Fruit fly (Drosophila melanogaster) whole organism, embryonic: Measurements from ENCODE around the gene rasp.

Experiments
- Awh ChIP-seq: fragments of 200-800 bp; sonication (Bioruptor generic); IDR thresholded peaks from 2 replicates; pipeline ENCODE4, ENCODE4 v1.3.6; 2022; ENCODE audit warnings: missing biosample characterization, missing genetic modification characterization
- B-H1 ChIP-seq: fragments of 200-800 bp; sonication (Bioruptor generic); IDR thresholded peaks from 3 replicates; pipeline ENCODE4 v1.3.6; 2022; ENCODE audit warnings: missing biosample characterization, missing genetic modification characterization
- BEAF-32 ChIP-seq: fragments of 200-800 bp; sonication (Bioruptor generic); optimal IDR thresholded peaks from 3 replicates; lab custom pipeline; 2017; ENCODE audit warnings: missing biosample characterization, missing genetic modification characterization, mild to moderate bottlenecking, moderate library complexity, missing genetic modification reagents
- CG10543 ChIP-seq: fragments of 200-800 bp; sonication (Bioruptor generic); optimal IDR thresholded peaks from 3 replicates; lab custom pipeline; 2017; ENCODE audit warnings: missing biosample characterization, mild to moderate bottlenecking, missing genetic modification characterization, moderate library complexity
- CG12744 ChIP-seq: fragments of 200-800 bp; sonication (Bioruptor generic); optimal IDR thresholded peaks from 2 replicates; lab custom pipeline; 2016; ENCODE audit warnings: missing biosample characterization, missing genetic modification characterization
- CG12769 ChIP-seq: fragments of 200-800 bp; sonication (Bioruptor generic); optimal IDR thresholded peaks from 2 replicates; lab custom pipeline; 2019; ENCODE audit warnings: missing biosample characterization, mild to moderate bottlenecking, missing genetic modification characterization, moderate library complexity
- CG15479 ChIP-seq: fragments of 200-800 bp; sonication (Bioruptor generic); optimal IDR thresholded peaks from 3 replicates; lab custom pipeline; 2019; ENCODE audit warnings: missing biosample characterization, mild to moderate bottlenecking, missing genetic modification characterization, moderate library complexity
- CG15696 ChIP-seq: fragments of 200-800 bp; sonication (Bioruptor generic); optimal IDR thresholded peaks from 2 replicates; lab custom pipeline; 2019; ENCODE audit warnings: missing biosample characterization, mild to moderate bottlenecking, missing genetic modification characterization, moderate library complexity
- CG16863 ChIP-seq: fragments of 200-800 bp; sonication (Bioruptor generic); optimal IDR thresholded peaks from 3 replicates; lab custom pipeline; 2016; ENCODE audit warnings: missing biosample characterization, missing genetic modification characterization
- CG18599 ChIP-seq: fragments of 200-800 bp; sonication (Bioruptor generic); optimal IDR thresholded peaks from 3 replicates; lab custom pipeline; 2017; ENCODE audit warnings: missing biosample characterization, missing genetic modification characterization, mild to moderate bottlenecking, moderate library complexity, missing genetic modification reagents
- CG18764 ChIP-seq: fragments of 200-800 bp; sonication (Bioruptor generic); optimal IDR thresholded peaks from 3 replicates; lab custom pipeline; 2016; ENCODE audit warnings: missing biosample characterization, missing genetic modification characterization
- CG2116 ChIP-seq: fragments of 200-800 bp; sonication (Bioruptor generic); optimal IDR thresholded peaks from 3 replicates; lab custom pipeline; 2018; ENCODE audit warnings: missing biosample characterization, mild to moderate bottlenecking, missing genetic modification characterization
- CG2129 ChIP-seq: fragments of 200-800 bp; sonication (Bioruptor generic); IDR thresholded peaks from 2 replicates; pipeline ENCODE4 v1.3.6; 2022; ENCODE audit warnings: missing biosample characterization, missing genetic modification characterization; ENCODE audit not compliant: partially characterized antibody
- CG2678 ChIP-seq: fragments of 200-800 bp; sonication (Bioruptor generic); optimal IDR thresholded peaks from 3 replicates; lab custom pipeline; 2019; ENCODE audit warnings: missing biosample characterization, mild to moderate bottlenecking, missing genetic modification characterization, moderate library complexity
- CG2712 ChIP-seq: fragments of 200-800 bp; optimal IDR thresholded peaks from 3 replicates; lab custom pipeline; 2019; ENCODE audit warnings: missing biosample characterization, mild to moderate bottlenecking, missing genetic modification characterization, moderate library complexity
- CG32767 ChIP-seq: fragments of 200-800 bp; sonication (Bioruptor generic); IDR thresholded peaks from 2 replicates; pipeline ENCODE4 v1.3.6; 2022; ENCODE audit warnings: missing biosample characterization, missing genetic modification characterization
- CG33213 ChIP-seq: fragments of 200-800 bp; sonication (Bioruptor generic); optimal IDR thresholded peaks from 3 replicates; lab custom pipeline; 2016; ENCODE audit warnings: missing biosample characterization, missing genetic modification characterization
- CG42726 ChIP-seq: fragments of 200-800 bp; sonication (Bioruptor generic); IDR thresholded peaks from 2 replicates; pipeline ENCODE4 v1.3.6; 2022; ENCODE audit warnings: missing biosample characterization, missing genetic modification characterization; ENCODE audit not compliant: partially characterized antibody
- CG4424 ChIP-seq: fragments of 200-800 bp; sonication (Bioruptor generic); optimal IDR thresholded peaks from 3 replicates; lab custom pipeline; 2016; ENCODE audit warnings: missing biosample characterization, missing genetic modification characterization
- CG6175 ChIP-seq: fragments of 200-800 bp; sonication (Bioruptor generic); IDR thresholded peaks from 3 replicates; pipeline ENCODE4 v1.3.6; 2022; ENCODE audit warnings: missing biosample characterization, missing genetic modification characterization
- CG6654 ChIP-seq: fragments of 200-800 bp; sonication (Bioruptor generic); optimal IDR thresholded peaks from 2 replicates; lab custom pipeline; 2017; ENCODE audit warnings: missing biosample characterization, mild to moderate bottlenecking, missing genetic modification characterization
- CG8290 ChIP-seq, 3 experiments: fragments of 200-800 bp; sonication (Bioruptor generic); optimal IDR thresholded peaks; 2 replicates each; lab custom pipeline; 2016 to 2019; ENCODE audit warnings: missing biosample characterization in 3 of 3, missing genetic modification characterization in 3 of 3, mild to moderate bottlenecking in 2 of 3, moderate library complexity in 1 of 3
- Dad ChIP-seq: fragments of 200-800 bp; sonication (Bioruptor generic); optimal IDR thresholded peaks from 3 replicates; lab custom pipeline; 2016; ENCODE audit warnings: missing biosample characterization, missing genetic modification characterization
- Dip2 ChIP-seq: fragments of 200-800 bp; sonication (Bioruptor generic); IDR thresholded peaks from 2 replicates; pipeline ENCODE4 v1.3.6; 2022; ENCODE audit warnings: missing biosample characterization, missing genetic modification characterization
- GATAe ChIP-seq: fragments of 200-800 bp; sonication (Bioruptor generic); conservative IDR thresholded peaks from 2 replicates; pipeline ENCODE4 v1.3.6; 2022; ENCODE audit warnings: missing biosample characterization, missing genetic modification characterization
- HHEX ChIP-seq: fragments of 200-800 bp; sonication (Bioruptor generic); optimal IDR thresholded peaks from 3 replicates; lab custom pipeline; 2017; ENCODE audit warnings: missing biosample characterization, mild to moderate bottlenecking, missing genetic modification characterization, missing genetic modification reagents
- HLH4C ChIP-seq: fragments of 200-800 bp; sonication (Bioruptor generic); IDR thresholded peaks from 3 replicates; pipeline ENCODE4 v1.3.6; 2022; ENCODE audit warnings: missing biosample characterization, missing genetic modification characterization; ENCODE audit not compliant: partially characterized antibody
- Hr3 ChIP-seq: fragments of 200-800 bp; sonication (Bioruptor generic); optimal IDR thresholded peaks from 3 replicates; lab custom pipeline; 2016; ENCODE audit warnings: missing biosample characterization, missing genetic modification characterization
- Myb ChIP-seq: fragments of 200-800 bp; sonication (Bioruptor generic); optimal IDR thresholded peaks from 2 replicates; lab custom pipeline; 2016; ENCODE audit warnings: missing biosample characterization, missing genetic modification characterization
- NC2α ChIP-seq: fragments of 200-800 bp; sonication (Bioruptor generic); optimal IDR thresholded peaks from 2 replicates; lab custom pipeline; 2016; ENCODE audit warnings: missing biosample characterization, missing genetic modification characterization
- Oaz ChIP-seq: fragments of 200-800 bp; sonication (Bioruptor generic); IDR thresholded peaks from 2 replicates; pipeline ENCODE4 v1.3.6; 2022; ENCODE audit warnings: missing biosample characterization, missing genetic modification characterization
- Scr ChIP-seq: fragments of 200-800 bp; sonication (Bioruptor generic); IDR thresholded peaks from 2 replicates; pipeline ENCODE4 v1.3.6; 2022; ENCODE audit warnings: missing biosample characterization, missing genetic modification characterization; ENCODE audit not compliant: partially characterized antibody
- Six4 ChIP-seq: fragments of 200-800 bp; sonication (Bioruptor generic); optimal IDR thresholded peaks from 2 replicates; lab custom pipeline; 2016; ENCODE audit warnings: missing biosample characterization, missing genetic modification characterization
- bab2 ChIP-seq: fragments of 200-800 bp; sonication (Bioruptor generic); optimal IDR thresholded peaks from 2 replicates; lab custom pipeline; 2016; ENCODE audit warnings: missing biosample characterization, missing genetic modification characterization
- bbx ChIP-seq: fragments of 200-800 bp; sonication (Bioruptor generic); IDR thresholded peaks from 2 replicates; pipeline ENCODE4 v1.3.6; 2022; ENCODE audit warnings: missing biosample characterization, missing genetic modification characterization; ENCODE audit not compliant: partially characterized antibody
- da ChIP-seq: fragments of 200-800 bp; sonication (Bioruptor generic); optimal IDR thresholded peaks from 2 replicates; lab custom pipeline; 2016; ENCODE audit warnings: missing biosample characterization, missing genetic modification characterization
- jing ChIP-seq: fragments of 200-800 bp; sonication (Bioruptor generic); optimal IDR thresholded peaks from 2 replicates; lab custom pipeline; 2018; ENCODE audit warnings: missing biosample characterization, mild to moderate bottlenecking, missing genetic modification characterization
- ken ChIP-seq: fragments of 200-800 bp; sonication (Bioruptor generic); IDR thresholded peaks from 3 replicates; pipeline ENCODE4 v1.3.6; 2022; ENCODE audit warnings: missing biosample characterization, missing genetic modification characterization
- mld ChIP-seq: fragments of 200-800 bp; sonication (Bioruptor generic); IDR thresholded peaks from 3 replicates; pipeline ENCODE4 v1.3.6; 2022; ENCODE audit warnings: missing biosample characterization, missing genetic modification characterization; ENCODE audit not compliant: partially characterized antibody
- psq ChIP-seq: fragments of 200-800 bp; sonication (Bioruptor generic); optimal IDR thresholded peaks from 2 replicates; lab custom pipeline; 2017; ENCODE audit warnings: missing biosample characterization, missing genetic modification characterization
- row ChIP-seq: fragments of 200-800 bp; sonication (Bioruptor generic); IDR thresholded peaks from 3 replicates; pipeline ENCODE4 v1.3.6; 2022; ENCODE audit warnings: missing biosample characterization, missing genetic modification characterization
- schlank ChIP-seq: fragments of 200-800 bp; sonication (Bioruptor generic); optimal IDR thresholded peaks from 2 replicates; lab custom pipeline; 2018; ENCODE audit warnings: missing biosample characterization, mild to moderate bottlenecking, missing genetic modification characterization
- slou ChIP-seq: fragments of 200-800 bp; sonication (Bioruptor generic); optimal IDR thresholded peaks from 3 replicates; lab custom pipeline; 2016; ENCODE audit warnings: missing biosample characterization, missing genetic modification characterization
- sug ChIP-seq: fragments of 200-800 bp; optimal IDR thresholded peaks from 2 replicates; lab custom pipeline; 2019; ENCODE audit warnings: missing biosample characterization, mild to moderate bottlenecking, missing genetic modification characterization, moderate library complexity
- tap ChIP-seq: fragments of 200-800 bp; optimal IDR thresholded peaks from 3 replicates; lab custom pipeline; 2019; ENCODE audit warnings: missing biosample characterization, mild to moderate bottlenecking, missing genetic modification characterization, moderate library complexity
- tx ChIP-seq: fragments of 200-800 bp; sonication (Bioruptor generic); optimal IDR thresholded peaks from 2 replicates; lab custom pipeline; 2016; ENCODE audit warnings: missing biosample characterization, missing genetic modification characterization
- vfl ChIP-seq: fragments of 200-800 bp; sonication (Bioruptor generic); optimal IDR thresholded peaks from 2 replicates; lab custom pipeline; 2016; ENCODE audit warnings: missing biosample characterization, missing genetic modification characterization
- vnd ChIP-seq: fragments of 200-800 bp; sonication (Bioruptor generic); IDR thresholded peaks from 3 replicates; pipeline ENCODE4 v1.3.6; 2022; ENCODE audit warnings: missing biosample characterization, missing genetic modification characterization; ENCODE audit not compliant: partially characterized antibody
- wek ChIP-seq: fragments of 200-800 bp; sonication (Bioruptor generic); optimal IDR thresholded peaks from 3 replicates; lab custom pipeline; 2018; ENCODE audit warnings: missing biosample characterization, mild to moderate bottlenecking, missing genetic modification characterization, moderate library complexity
- zf30C ChIP-seq: fragments of 200-800 bp; sonication (Bioruptor generic); optimal IDR thresholded peaks from 3 replicates; lab custom pipeline; 2018; ENCODE audit warnings: missing biosample characterization, mild to moderate bottlenecking, missing genetic modification characterization

Gene rasp

dm6 chr3L:3192333-3192894, 30.4 kb downstream of the rasp start, which contains the start of gene CG14965 (continued):
- TF ChIP-seq schlank (tag; lab: Kevin White, UChicago) (no peak), slou (no peak), NC2α (no peak), Myb (GFP tag; lab: Kevin White, UChicago) (peak; percentile 94), CG8290 (GFP tag; optimal IDR thresholded peaks at IDR 0.05; lab: Kevin White, UChicago) (no peak), CG8290 (tag; optimal IDR thresholded peaks at IDR 0.05; lab: Kevin White, UChicago) (no peak), CG6654 (GFP tag; lab: Kevin White, UChicago) (no peak), jing (GFP tag; lab: Kevin White, UChicago) (no peak), CG18599 (GFP tag; lab: Kevin White, UChicago) (no peak), mld (GFP tag; lab: Robert Waterston, UW) (peak; percentile 75; the same call in 2 of the 3 replicates), bbx (GFP tag; lab: Robert Waterston, UW) (peak; percentile 79), CG32767 (GFP tag; lab: Robert Waterston, UW) (no peak), GATAe (GFP tag; lab: Robert Waterston, UW) (no peak), bab2 (no peak), CG2678 (no peak), BEAF-32 (GFP tag; lab: Kevin White, UChicago) (peak; percentile 95), Awh (GFP tag; lab: Robert Waterston, UW) (no peak), ken (no peak), CG12744 (GFP tag; lab: Kevin White, UChicago) (no peak), sug (no peak), psq (GFP tag; lab: Kevin White, UChicago) (no peak), zf30C (GFP tag; lab: Kevin White, UChicago) (no peak), HHEX (GFP tag; lab: Kevin White, UChicago) (no peak), vnd (GFP tag; lab: Robert Waterston, UW) (peak; percentile 87), CG12769 (tag; lab: Kevin White, UChicago) (no peak), CG18764 (GFP tag; lab: Kevin White, UChicago) (no peak), wek (GFP tag; lab: Kevin White, UChicago) (no peak), vfl (GFP tag; lab: Kevin White, UChicago) (no peak), CG16863 (GFP tag; lab: Kevin White, UChicago) (no peak), Dip2 (GFP tag; lab: Robert Waterston, UW) (no peak), tx (GFP tag; lab: Kevin White, UChicago) (no peak), CG2116 (GFP tag; lab: Kevin White, UChicago) (peak; percentile 80), row (GFP tag; lab: Robert Waterston, UW) (peak; percentile 50; the same call in 2 of the 3 replicates), Scr (GFP tag; lab: Robert Waterston, UW) (peak; percentile 94), CG4424 (no peak), da (GFP tag; lab: Kevin White, UChicago) (no peak), Six4 (GFP tag; lab: Kevin White, UChicago) (no peak), tap (no peak), Oaz (no peak), CG6175 (GFP tag; lab: Robert Waterston, UW) (no peak), CG15696 (no peak), CG15479 (peak; percentile 79), Hr3 (GFP tag; lab: Kevin White, UChicago) (no peak), CG10543 (GFP tag; lab: Kevin White, UChicago) (no peak), CG33213 (GFP tag; lab: Kevin White, UChicago) (no peak), CG2129 (GFP tag; lab: Robert Waterston, UW) (peak; percentile 86), HLH4C (peak; percentile 91), CG42726 (GFP tag; lab: Robert Waterston, UW) (peak; percentile 27; the same call in 1 of the 2 replicates), Dad (GFP tag; lab: Kevin White, UChicago) (no peak), B-H1 (no peak), CG2712 (tag; lab: Kevin White, UChicago) (no peak)
